Worm (Caenorhabditis elegans) whole organism, midembryonic: Measurements from ENCODE around the gene ZC443.7.

Experiments
- flt-1 ChIP-seq: fragments of 200-800 bp; sonication (Bioruptor generic); IDR thresholded peaks from 2 replicates; pipeline ENCODE4 v1.3.6; 2022; ENCODE audit warnings: missing genetic modification characterization, missing compliant biosample characterization
- ref-1 ChIP-seq: fragments of 200-800 bp; sonication (Bioruptor generic); conservative IDR thresholded peaks from 2 replicates; pipeline ENCODE4 v1.3.6; 2022; ENCODE audit warnings: missing genetic modification reagents, missing genetic modification characterization, missing compliant biosample characterization
- ztf-23 ChIP-seq: fragments of 200-800 bp; sonication (Bioruptor generic); IDR thresholded peaks from 2 replicates; pipeline ENCODE4 v1.3.6; 2022; ENCODE audit warnings: missing genetic modification reagents, missing genetic modification characterization, missing compliant biosample characterization

- no peak for TF ChIP-seq flt-1 (GFP tag; lab: Robert Waterston, UW)
- TF ChIP-seq ztf-23 (GFP tag; lab: Robert Waterston, UW): no peak
- no peak for TF ChIP-seq ref-1 (GFP tag; lab: Robert Waterston, UW)
Measured at ce11 chrV:12815386-12815785, 9.1 kb downstream of the ZC443.7 start.
